Fruit fly (Drosophila melanogaster) whole organism, embryonic: ENCODE results near the gene wge.

Experiments used
- CG10979 ChIP-seq: fragments of 200-800 bp; sonication (Bioruptor generic); optimal IDR thresholded peaks from 2 replicates; lab custom pipeline; 2018; ENCODE audit warnings: missing biosample characterization, mild to moderate bottlenecking, missing genetic modification characterization, moderate library complexity
- CG11696 ChIP-seq: fragments of 200-800 bp; sonication (Bioruptor generic); IDR thresholded peaks from 2 replicates; pipeline ENCODE4 v1.3.6; 2022; ENCODE audit warnings: missing biosample characterization, missing genetic modification characterization
- CG12391 ChIP-seq: fragments of 200-800 bp; sonication (Bioruptor generic); optimal IDR thresholded peaks from 3 replicates; lab custom pipeline; 2018; ENCODE audit warnings: missing biosample characterization, mild to moderate bottlenecking, missing genetic modification characterization, moderate library complexity
- CG12659 ChIP-seq: fragments of 200-800 bp; sonication (Bioruptor generic); optimal IDR thresholded peaks from 3 replicates; lab custom pipeline; 2017; ENCODE audit warnings: mild to moderate bottlenecking, missing biosample characterization, missing genetic modification reagents, missing genetic modification characterization
- CG1603 ChIP-seq: fragments of 200-800 bp; sonication (Bioruptor generic); optimal IDR thresholded peaks from 2 replicates; lab custom pipeline; 2019; ENCODE audit warnings: missing biosample characterization, mild to moderate bottlenecking, missing genetic modification characterization, moderate library complexity
- CG16815 ChIP-seq: fragments of 200-800 bp; sonication (Bioruptor generic); optimal IDR thresholded peaks from 3 replicates; lab custom pipeline; 2017; ENCODE audit warnings: missing biosample characterization, mild to moderate bottlenecking, missing genetic modification characterization
- CG16863 ChIP-seq: fragments of 200-800 bp; sonication (Bioruptor generic); optimal IDR thresholded peaks from 3 replicates; lab custom pipeline; 2016; ENCODE audit warnings: missing biosample characterization, missing genetic modification characterization
- CG17328 ChIP-seq: fragments of 200-800 bp; sonication (Bioruptor generic); IDR thresholded peaks from 2 replicates; pipeline ENCODE4 v1.3.6; 2022; ENCODE audit warnings: missing biosample characterization, missing genetic modification characterization
- CG17612 ChIP-seq: fragments of 200-800 bp; sonication (Bioruptor generic); IDR thresholded peaks from 2 replicates; pipeline ENCODE4 v1.3.6; 2022; ENCODE audit warnings: missing biosample characterization, missing genetic modification characterization
- CG2129 ChIP-seq: fragments of 200-800 bp; sonication (Bioruptor generic); IDR thresholded peaks from 2 replicates; pipeline ENCODE4 v1.3.6; 2022; ENCODE audit warnings: missing biosample characterization, missing genetic modification characterization; ENCODE audit not compliant: partially characterized antibody
- CG2889 ChIP-seq: fragments of 200-800 bp; sonication (Bioruptor generic); IDR thresholded peaks from 3 replicates; pipeline ENCODE4 v1.3.6; 2022; ENCODE audit warnings: missing biosample characterization, missing genetic modification characterization
- CG32772 ChIP-seq: fragments of 200-800 bp; sonication (Bioruptor generic); IDR thresholded peaks from 2 replicates; pipeline ENCODE4 v1.3.6; 2022; ENCODE audit warnings: missing biosample characterization, missing genetic modification characterization
- CG6689 ChIP-seq: fragments of 200-800 bp; sonication (Bioruptor generic); IDR thresholded peaks from 2 replicates; pipeline ENCODE4 v1.3.6; 2022; ENCODE audit warnings: missing biosample characterization, missing genetic modification characterization
- CG7786 ChIP-seq: fragments of 200-800 bp; sonication (Bioruptor generic); optimal IDR thresholded peaks from 2 replicates; lab custom pipeline; 2016; ENCODE audit warnings: missing biosample characterization, missing genetic modification characterization
- CG8765 ChIP-seq: fragments of 200-800 bp; sonication (Bioruptor generic); IDR thresholded peaks from 2 replicates; pipeline ENCODE4 v1.3.6; 2022; ENCODE audit warnings: missing biosample characterization, missing genetic modification characterization
- Deaf1 ChIP-seq: fragments of 200-800 bp; optimal IDR thresholded peaks from 3 replicates; lab custom pipeline; 2019; ENCODE audit warnings: missing biosample characterization, mild to moderate bottlenecking, missing genetic modification characterization, moderate library complexity
- Dek ChIP-seq: fragments of 200-800 bp; sonication (Bioruptor generic); optimal IDR thresholded peaks from 3 replicates; lab custom pipeline; 2019; ENCODE audit warnings: missing biosample characterization, mild to moderate bottlenecking, missing genetic modification characterization, moderate library complexity
- Dll ChIP-seq: fragments of 200-800 bp; sonication (Bioruptor generic); IDR thresholded peaks from 4 replicates; pipeline ENCODE4 v1.3.6; 2022; ENCODE audit warnings: missing biosample characterization, missing genetic modification characterization; ENCODE audit not compliant: partially characterized antibody
- Dp ChIP-seq: fragments of 200-800 bp; sonication (Bioruptor generic); optimal IDR thresholded peaks from 2 replicates; lab custom pipeline; 2018; ENCODE audit warnings: missing biosample characterization, mild to moderate bottlenecking, missing genetic modification characterization, moderate library complexity
- HLHmδ ChIP-seq: fragments of 200-800 bp; sonication (Bioruptor generic); optimal IDR thresholded peaks from 2 replicates; lab custom pipeline; 2018; ENCODE audit warnings: missing biosample characterization, mild to moderate bottlenecking, missing genetic modification characterization, moderate library complexity
- Kr ChIP-seq: fragments of 200-800 bp; sonication (Bioruptor generic); optimal IDR thresholded peaks from 2 replicates; lab custom pipeline; 2017; ENCODE audit warnings: missing biosample characterization, mild to moderate bottlenecking, missing genetic modification characterization
- Mad ChIP-seq: fragments of 200-800 bp; sonication (Bioruptor generic); optimal IDR thresholded peaks from 2 replicates; lab custom pipeline; 2016; ENCODE audit warnings: missing biosample characterization, missing genetic modification characterization
- Med ChIP-seq: fragments of 200-800 bp; sonication (Bioruptor generic); peaks from one replicate; lab custom pipeline; 2016; ENCODE audit warnings: missing biosample characterization, missing genetic modification characterization, mild to moderate bottlenecking, inconsistent platforms, moderate library complexity
- Mrtf ChIP-seq: fragments of 200-800 bp; sonication (Bioruptor generic); IDR thresholded peaks from 3 replicates; pipeline ENCODE4 v1.3.6; 2022; ENCODE audit warnings: missing biosample characterization, missing genetic modification characterization
- NfI ChIP-seq: fragments of 200-800 bp; sonication (Bioruptor generic); optimal IDR thresholded peaks from 3 replicates; lab custom pipeline; 2018; ENCODE audit warnings: missing biosample characterization, mild to moderate bottlenecking, missing genetic modification characterization, moderate library complexity
- Ravus ChIP-seq: fragments of 200-800 bp; sonication (Bioruptor generic); IDR thresholded peaks from 2 replicates; pipeline ENCODE4 v1.3.6; 2022; ENCODE audit warnings: missing biosample characterization, missing genetic modification characterization
- Six4 ChIP-seq: fragments of 200-800 bp; sonication (Bioruptor generic); optimal IDR thresholded peaks from 2 replicates; lab custom pipeline; 2016; ENCODE audit warnings: missing biosample characterization, missing genetic modification characterization
- Stat92E ChIP-seq, 3 experiments: fragments of >200 bp in 2 of 3; fragments of 200-800 bp in 1 of 3; sonication (Bioruptor generic) in 1 of 3; optimal IDR thresholded peaks; 2 replicates each; lab custom pipeline; 2017 to 2019; ENCODE audit warnings: missing biosample characterization in 3 of 3, missing genetic modification characterization in 3 of 3, mild to moderate bottlenecking in 1 of 3, moderate library complexity in 1 of 3
- Trl ChIP-seq, 3 experiments: fragments of >200 bp in 2 of 3; fragments of 200-800 bp in 1 of 3; sonication (Bioruptor generic) in 1 of 3; optimal IDR thresholded peaks; 2 replicates in 1 of 3; 3 replicates in 2 of 3; lab custom pipeline; 2016 to 2017; ENCODE audit warnings: missing biosample characterization in 1 of 3, missing genetic modification characterization in 1 of 3
- amos ChIP-seq: fragments of 200-800 bp; sonication (Bioruptor generic); IDR thresholded peaks from 2 replicates; pipeline ENCODE4 v1.3.6; 2022; ENCODE audit warnings: missing biosample characterization, missing genetic modification characterization; ENCODE audit not compliant: partially characterized antibody
- cas ChIP-seq: fragments of 200-800 bp; sonication (Bioruptor generic); IDR thresholded peaks from 2 replicates; pipeline ENCODE4 v1.3.6; 2022; ENCODE audit warnings: missing biosample characterization, missing genetic modification characterization
- chif ChIP-seq, 2 experiments: fragments of 200-800 bp; sonication (Bioruptor generic); optimal IDR thresholded peaks; 3 replicates each; lab custom pipeline; 2016; ENCODE audit warnings: missing biosample characterization in 2 of 2, missing genetic modification characterization in 2 of 2
- disco-r ChIP-seq: fragments of 200-800 bp; sonication (Bioruptor generic); optimal IDR thresholded peaks from 2 replicates; lab custom pipeline; 2016; ENCODE audit warnings: missing biosample characterization, missing genetic modification characterization
- dm ChIP-seq: fragments of 200-800 bp; sonication (Bioruptor generic); optimal IDR thresholded peaks from 3 replicates; lab custom pipeline; 2016; ENCODE audit warnings: missing biosample characterization, missing genetic modification characterization
- dmrt11E ChIP-seq: fragments of 200-800 bp; sonication (Bioruptor generic); optimal IDR thresholded peaks from 3 replicates; lab custom pipeline; 2018; ENCODE audit warnings: missing biosample characterization, mild to moderate bottlenecking, missing genetic modification characterization, moderate library complexity
- ftz-f1 ChIP-seq: fragments of 200-800 bp; sonication (Bioruptor generic); optimal IDR thresholded peaks from 2 replicates; lab custom pipeline; 2016; ENCODE audit warnings: missing biosample characterization, missing genetic modification characterization
- gro ChIP-seq: fragments of 200-800 bp; sonication (Bioruptor generic); optimal IDR thresholded peaks from 2 replicates; lab custom pipeline; 2016; ENCODE audit warnings: missing biosample characterization, missing genetic modification characterization
- gt ChIP-seq: fragments of 200-800 bp; sonication (Bioruptor generic); IDR thresholded peaks from 2 replicates; pipeline ENCODE4 v1.3.6; 2022; ENCODE audit warnings: missing biosample characterization, missing genetic modification characterization
- ham ChIP-seq: fragments of 200-800 bp; sonication (Bioruptor generic); IDR thresholded peaks from 2 replicates; pipeline ENCODE4 v1.3.6; 2022; ENCODE audit warnings: missing biosample characterization, missing genetic modification characterization
- inv ChIP-seq: fragments of 200-800 bp; sonication (Bioruptor generic); IDR thresholded peaks from 2 replicates; pipeline ENCODE4 v1.3.6; 2022; ENCODE audit warnings: missing biosample characterization, missing genetic modification characterization; ENCODE audit not compliant: partially characterized antibody
- oc ChIP-seq: fragments of 200-800 bp; sonication (Bioruptor generic); optimal IDR thresholded peaks from 2 replicates; lab custom pipeline; 2018; ENCODE audit warnings: missing biosample characterization, mild to moderate bottlenecking, missing genetic modification characterization, moderate library complexity
- onecut ChIP-seq: fragments of 200-800 bp; sonication (Bioruptor generic); IDR thresholded peaks from 2 replicates; pipeline ENCODE4 v1.3.6; 2022; ENCODE audit warnings: missing biosample characterization, missing genetic modification characterization
- repo ChIP-seq: fragments of 200-800 bp; sonication (Bioruptor generic); optimal IDR thresholded peaks from 2 replicates; lab custom pipeline; 2016; ENCODE audit warnings: missing biosample characterization, missing genetic modification characterization
- shn ChIP-seq: fragments of 200-800 bp; sonication (Bioruptor generic); optimal IDR thresholded peaks from 3 replicates; lab custom pipeline; 2016; ENCODE audit warnings: missing biosample characterization, missing genetic modification characterization
- sim ChIP-seq: fragments of 200-800 bp; sonication (Bioruptor generic); IDR thresholded peaks from 2 replicates; pipeline ENCODE4 v1.3.6; 2022; ENCODE audit warnings: missing biosample characterization, missing genetic modification characterization
- sob ChIP-seq: fragments of 200-800 bp; sonication (Bioruptor generic); IDR thresholded peaks from 2 replicates; pipeline ENCODE4 v1.3.6; 2022; ENCODE audit warnings: missing biosample characterization, missing genetic modification characterization
- sqz ChIP-seq: fragments of 200-800 bp; sonication (Bioruptor generic); optimal IDR thresholded peaks from 3 replicates; lab custom pipeline; 2018; ENCODE audit warnings: missing biosample characterization, mild to moderate bottlenecking, missing genetic modification characterization
- tio ChIP-seq: fragments of 200-800 bp; sonication (Bioruptor generic); optimal IDR thresholded peaks from 2 replicates; lab custom pipeline; 2017; ENCODE audit warnings: missing biosample characterization, missing genetic modification characterization, inconsistent platforms
- twi ChIP-seq: fragments of 200-800 bp; optimal IDR thresholded peaks from 2 replicates; lab custom pipeline; 2019; ENCODE audit warnings: missing biosample characterization, mild to moderate bottlenecking, missing genetic modification characterization, moderate library complexity
- vfl ChIP-seq: fragments of 200-800 bp; sonication (Bioruptor generic); optimal IDR thresholded peaks from 2 replicates; lab custom pipeline; 2016; ENCODE audit warnings: missing biosample characterization, missing genetic modification characterization

The wge gene

dm6 chr3R:22673528-22673959 is 47.4 kb downstream of the wge start (continued):
- peak; percentile 85 for TF ChIP-seq tio (GFP tag; lab: Kevin White, UChicago)
- TF ChIP-seq HLHmδ (GFP tag; lab: Kevin White, UChicago), result no peak
- TF ChIP-seq dm (GFP tag; lab: Kevin White, UChicago), result peak; percentile 54
- TF ChIP-seq oc (tag; lab: Kevin White, UChicago), result peak; percentile 5
- no peak for TF ChIP-seq ftz-f1 (GFP tag; lab: Kevin White, UChicago)
- TF ChIP-seq Kr (GFP tag; lab: Kevin White, UChicago), result no peak
- peak; percentile 60 for TF ChIP-seq disco-r (GFP tag; lab: Kevin White, UChicago)
- TF ChIP-seq sim, result 0 out of 2 replicates have a peak, but pooled peaks have one; percentile 13
- peak in 1 of 3 experiments; percentile 51 for TF ChIP-seq Stat92E (GFP tag; optimal IDR thresholded peaks at IDR 0.05; lab: Kevin White, UChicago)
- TF ChIP-seq CG17612 (GFP tag; lab: Robert Waterston, UW), result no peak
- TF ChIP-seq NfI (GFP tag; lab: Kevin White, UChicago), result peak; percentile 32
- no peak for TF ChIP-seq ham (GFP tag; lab: Robert Waterston, UW)
- TF ChIP-seq CG16815 (GFP tag; lab: Kevin White, UChicago), result peak; percentile 92
- peak; percentile 78 for TF ChIP-seq shn
- peak; percentile 92 for TF ChIP-seq CG10979 (tag; lab: Kevin White, UChicago)
- peak; percentile 20 for TF ChIP-seq Deaf1
- TF ChIP-seq CG12659 (GFP tag; lab: Kevin White, UChicago), result peak; percentile 47
- TF ChIP-seq chif (GFP tag; optimal IDR thresholded peaks at IDR 0.05; lab: Kevin White, UChicago), result peak; percentile 73 to 89
- peak; percentile 54 for TF ChIP-seq CG6689 (GFP tag; lab: Robert Waterston, UW)
- TF ChIP-seq sob (GFP tag; lab: Robert Waterston, UW), result 0 out of 2 replicates have a peak, but pooled peaks have one; percentile 7
- 0 out of 2 replicates have a peak, but pooled peaks have one; percentile 29 for TF ChIP-seq CG32772
- peak; percentile 81 for TF ChIP-seq Med (GFP tag; lab: Kevin White, UChicago)
- peak in 1 of 2 experiments; percentile 73 for TF ChIP-seq Trl (optimal IDR thresholded peaks at IDR 0.05; lab: Kevin White, UChicago)
- TF ChIP-seq Trl (GFP tag; optimal IDR thresholded peaks at IDR 0.05; lab: Kevin White, UChicago), result peak; percentile 57
- no peak for TF ChIP-seq CG2129 (GFP tag; lab: Robert Waterston, UW)
- TF ChIP-seq Ravus, result no peak
- peak; percentile 69 for TF ChIP-seq twi
- peak; percentile 72 for TF ChIP-seq CG8765
- TF ChIP-seq vfl (GFP tag; lab: Kevin White, UChicago), result no peak
- TF ChIP-seq CG11696 (GFP tag; lab: Robert Waterston, UW), result peak; percentile 96
- TF ChIP-seq cas (GFP tag; lab: Robert Waterston, UW), result no peak
- TF ChIP-seq onecut (GFP tag; lab: Robert Waterston, UW), result peak; percentile 26; the same call in 1 of the 2 replicates
- peak; percentile 61 for TF ChIP-seq Six4 (GFP tag; lab: Kevin White, UChicago)
- peak; percentile 81 for TF ChIP-seq CG1603 (tag; lab: Kevin White, UChicago)
- peak; percentile 7 for TF ChIP-seq Dek (tag; lab: Kevin White, UChicago)
- no peak for TF ChIP-seq gt (GFP tag; lab: Robert Waterston, UW)
- TF ChIP-seq CG7786, result peak; percentile 80
- TF ChIP-seq CG2889, result no peak
- TF ChIP-seq gro, result peak; percentile 35
- no peak for TF ChIP-seq Dll (GFP tag; lab: Robert Waterston, UW)
- no peak for TF ChIP-seq amos (GFP tag; lab: Robert Waterston, UW)
- peak; percentile 95 for TF ChIP-seq dmrt11E (tag; lab: Kevin White, UChicago)
- TF ChIP-seq Dp, result no peak
- peak; percentile 61 for TF ChIP-seq Mad (GFP tag; lab: Kevin White, UChicago)
- TF ChIP-seq CG12391, result peak; percentile 84
- TF ChIP-seq Mrtf (GFP tag; lab: Robert Waterston, UW), result no peak
- peak; percentile 73 for TF ChIP-seq CG16863
- TF ChIP-seq sqz, result peak; percentile 60
- peak; percentile 55 for TF ChIP-seq repo (GFP tag; lab: Kevin White, UChicago)
- no peak for TF ChIP-seq inv (GFP tag; lab: Robert Waterston, UW)
- TF ChIP-seq CG17328 (GFP tag; lab: Robert Waterston, UW), result peak; percentile 34; the same call in 1 of the 2 replicates
